Fruit fly (Drosophila melanogaster): Measurements from ENCODE around the gene CG18641.
A peak's percentile ranks its signal among the peaks of the same experiment; 100 is the strongest.

The CG18641 gene

dm6 chr2L:2454644-2455043 lies 39.5 kb upstream of the CG18641 start:
- no peak for TF ChIP-seq topi (GFP tag; optimal IDR thresholded peaks at IDR 0.05)
- peak in 1 of 2 experiments; percentile 24 for TF ChIP-seq ss (GFP tag; optimal IDR thresholded peaks at IDR 0.05)
- TF ChIP-seq acj6 (GFP tag; optimal IDR thresholded peaks at IDR 0.05): no peak
- TF ChIP-seq CG6163 (GFP tag; IDR thresholded peaks at IDR 0.05): 0 out of 3 replicates have a peak, but pooled peaks have one; percentile 29
- TF ChIP-seq svp (GFP tag): peak; percentile 1
- peak; percentile 59 for TF ChIP-seq Eip78C (GFP tag)
- TF ChIP-seq eg (GFP tag; IDR thresholded peaks at IDR 0.05): 0 out of 3 replicates have a peak, but pooled peaks have one; percentile 8
- 0 out of 3 replicates have a peak, but pooled peaks have one; percentile 22 for TF ChIP-seq CG8119 (GFP tag; IDR thresholded peaks at IDR 0.05)
- peak; percentile 15 for TF ChIP-seq CG1621 (tag; optimal IDR thresholded peaks at IDR 0.05)
- no peak for TF ChIP-seq spab (GFP tag; optimal IDR thresholded peaks at IDR 0.05)

- no peak for TF ChIP-seq Hr38 (GFP tag; optimal IDR thresholded peaks at IDR 0.05)
- no peak for TF ChIP-seq Eip75B (GFP tag; optimal IDR thresholded peaks at IDR 0.05)
- TF ChIP-seq Ets21C (GFP tag; optimal IDR thresholded peaks at IDR 0.05): no peak
- TF ChIP-seq CG6792 (GFP tag; optimal IDR thresholded peaks at IDR 0.05): no peak
- no peak for TF ChIP-seq ss (GFP tag; optimal IDR thresholded peaks at IDR 0.05)
- TF ChIP-seq CG6808 (GFP tag; optimal IDR thresholded peaks at IDR 0.05): no peak
- no peak for TF ChIP-seq CG9139 (GFP tag; optimal IDR thresholded peaks at IDR 0.05)
- no peak for TF ChIP-seq CG7368 (GFP tag; optimal IDR thresholded peaks at IDR 0.05)
- no peak for TF ChIP-seq CG11762 (GFP tag; optimal IDR thresholded peaks at IDR 0.05; ENCODE audit: insufficient read depth)
- TF ChIP-seq lz (GFP tag; optimal IDR thresholded peaks at IDR 0.05): no peak
- TF ChIP-seq Hr4 (GFP tag; optimal IDR thresholded peaks at IDR 0.05): no peak
- TF ChIP-seq fd85E (GFP tag; optimal IDR thresholded peaks at IDR 0.05): no peak
- no peak for TF ChIP-seq fkh (GFP tag; optimal IDR thresholded peaks at IDR 0.05)
- TF ChIP-seq Hr39 (GFP tag; optimal IDR thresholded peaks at IDR 0.05): no peak
- TF ChIP-seq CG10631 (GFP tag; optimal IDR thresholded peaks at IDR 0.05): no peak
- no peak for TF ChIP-seq CG31627 (GFP tag; optimal IDR thresholded peaks at IDR 0.05)
- TF ChIP-seq vri (GFP tag; optimal IDR thresholded peaks at IDR 0.05): no peak
- no peak for TF ChIP-seq Eip78C (GFP tag)
These were observed 38.7 kb upstream of the CG18641 start for dm6 chr2L:2453818-2454217.

DNA sequence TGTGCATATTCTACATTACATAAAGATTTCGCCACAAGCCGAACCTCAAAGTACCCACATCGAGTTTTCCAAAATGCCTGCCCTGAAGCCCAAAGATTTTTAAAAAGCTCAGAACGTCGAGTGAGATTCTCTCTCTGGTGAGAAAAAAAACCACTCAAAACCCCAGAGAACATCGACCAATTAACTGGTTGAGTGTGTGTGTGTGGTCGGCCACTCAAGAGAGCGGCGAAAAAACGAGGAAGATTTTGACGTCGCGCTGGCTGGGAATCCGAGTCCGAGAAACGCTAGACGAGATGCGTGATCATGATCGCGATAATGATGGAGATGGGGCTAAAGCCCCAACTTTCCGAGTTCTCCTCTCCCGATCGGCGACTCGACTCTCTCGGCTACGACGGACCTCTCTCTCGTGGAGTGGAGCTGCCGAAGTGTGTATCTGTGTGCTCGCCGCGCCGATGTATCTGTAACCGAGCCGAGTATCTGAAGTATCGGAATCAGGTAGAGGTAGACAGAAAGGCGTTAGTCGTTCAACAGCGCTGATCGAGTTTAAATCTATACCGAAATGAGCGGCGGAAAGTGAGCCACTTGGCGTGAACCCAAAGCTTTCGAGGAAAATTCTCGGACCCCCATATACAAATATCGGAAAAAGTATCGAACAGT lies 35.7 kb upstream of the CG18641 start:
- TF ChIP-seq Eip78C (GFP tag): peak; percentile 70
- TF ChIP-seq fkh (GFP tag; optimal IDR thresholded peaks at IDR 0.05): peak; percentile 63
- TF ChIP-seq Ets21C (GFP tag; optimal IDR thresholded peaks at IDR 0.05): no peak
- no peak for TF ChIP-seq CG7368 (GFP tag; optimal IDR thresholded peaks at IDR 0.05)
- peak; percentile 2 for TF ChIP-seq CG3919 (GFP tag; optimal IDR thresholded peaks at IDR 0.05)
- TF ChIP-seq ss (GFP tag; optimal IDR thresholded peaks at IDR 0.05): peak; percentile 32 to 60
- 0 out of 2 replicates have a peak, but pooled peaks have one; percentile 17 for TF ChIP-seq CG15336 (GFP tag; IDR thresholded peaks at IDR 0.05)
- TF ChIP-seq CG6163 (GFP tag; IDR thresholded peaks at IDR 0.05): peak; percentile 23; the same call in 2 of the 3 replicates
- TF ChIP-seq Hr39 (GFP tag; optimal IDR thresholded peaks at IDR 0.05): no peak
- TF ChIP-seq Lpt (GFP tag; optimal IDR thresholded peaks at IDR 0.05): no peak
- TF ChIP-seq svp (GFP tag): peak; percentile 47
- TF ChIP-seq eg (GFP tag; IDR thresholded peaks at IDR 0.05): 0 out of 3 replicates have a peak, but pooled peaks have one; percentile 10
- TF ChIP-seq CG9139 (GFP tag; optimal IDR thresholded peaks at IDR 0.05): no peak
- TF ChIP-seq dsx (GFP tag; optimal IDR thresholded peaks at IDR 0.05; ENCODE audit: poor library complexity, severe bottlenecking): peak; percentile 5
- 0 out of 3 replicates have a peak, but pooled peaks have one; percentile 20 for TF ChIP-seq CG8119 (GFP tag; IDR thresholded peaks at IDR 0.05)
- TF ChIP-seq topi (GFP tag; optimal IDR thresholded peaks at IDR 0.05): no peak

DNA sequence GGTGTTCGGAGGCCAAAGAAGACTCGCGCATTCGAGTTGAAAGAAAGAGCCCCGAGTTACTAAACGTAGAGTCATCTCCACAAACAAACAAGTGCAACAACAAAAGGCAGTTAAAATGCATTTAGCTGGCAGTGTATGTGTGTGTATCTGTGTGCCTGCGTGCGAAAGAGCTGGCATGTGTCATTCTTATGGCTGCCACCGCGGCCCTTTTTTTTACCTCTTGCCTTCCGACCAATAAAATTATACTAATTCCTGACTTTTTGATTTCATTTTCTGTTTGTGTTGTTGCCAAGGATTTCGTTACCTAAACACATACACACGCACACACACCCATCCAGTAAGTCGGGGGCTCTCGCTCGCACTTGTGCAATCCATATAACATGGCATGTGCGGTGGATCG lies 34.5 kb upstream of the CG18641 start:
- TF ChIP-seq Sox102F (GFP tag; optimal IDR thresholded peaks at IDR 0.05) (no peak), CG8119 (GFP tag; IDR thresholded peaks at IDR 0.05) (no peak), Hr4 (GFP tag; optimal IDR thresholded peaks at IDR 0.05) (no peak), Gug (GFP tag; IDR thresholded peaks at IDR 0.05) (no peak), CG10669 (GFP tag; optimal IDR thresholded peaks at IDR 0.05) (no peak), fkh (GFP tag; optimal IDR thresholded peaks at IDR 0.05) (no peak), CG10631 (GFP tag; optimal IDR thresholded peaks at IDR 0.05) (no peak), CG8319 (GFP tag; optimal IDR thresholded peaks at IDR 0.05) (no peak), Ets96B (tag; optimal IDR thresholded peaks at IDR 0.05) (no peak)
